Worm (Caenorhabditis elegans) whole organism, young adult: ENCODE measurements around the gene ugt-51.

ENCODE experiments used
- F10E7.11 ChIP-seq: sonication (generic microtip); optimal IDR thresholded peaks from 2 replicates; lab custom pipeline; 2017; ENCODE audit warnings: mild to moderate bottlenecking, missing genetic modification characterization, moderate library complexity, missing compliant biosample characterization
- F22D6.2 ChIP-seq: sonication (generic microtip); optimal IDR thresholded peaks from 2 replicates; lab custom pipeline; 2016; ENCODE audit warnings: mild to moderate bottlenecking, missing genetic modification characterization, missing compliant biosample characterization
- F33H1.4 ChIP-seq: fragments of 200-800 bp; sonication (Bioruptor generic); IDR thresholded peaks from 2 replicates; pipeline ENCODE4 v1.3.6; 2022; ENCODE audit warnings: missing genetic modification reagents, missing genetic modification characterization, missing compliant biosample characterization
- F37B4.10 ChIP-seq: fragments of 200-800 bp; sonication (Bioruptor generic); IDR thresholded peaks from 2 replicates; pipeline ENCODE4 v1.3.6; 2022; ENCODE audit warnings: missing genetic modification characterization, missing compliant biosample characterization
- F52B5.7 ChIP-seq: sonication (generic microtip); optimal IDR thresholded peaks from 2 replicates; lab custom pipeline; 2016; ENCODE audit warnings: mild to moderate bottlenecking, missing genetic modification characterization, missing compliant biosample characterization
- F55B11.4 ChIP-seq: sonication (generic microtip); optimal IDR thresholded peaks from 2 replicates; lab custom pipeline; 2016; ENCODE audit warnings: missing compliant biosample characterization, missing genetic modification characterization, borderline replicate concordance; ENCODE audit not compliant: insufficient read depth
- F57A8.1 ChIP-seq: fragments of 200-800 bp; sonication (Bioruptor generic); optimal IDR thresholded peaks from 2 replicates; lab custom pipeline; 2018; ENCODE audit warnings: mild to moderate bottlenecking, missing genetic modification characterization, moderate library complexity, missing compliant biosample characterization
- F57C9.4 ChIP-seq: sonication (generic microtip); optimal IDR thresholded peaks from 2 replicates; lab custom pipeline; 2017; ENCODE audit warnings: mild to moderate bottlenecking, missing genetic modification characterization, missing compliant biosample characterization
- T26A5.8 ChIP-seq: sonication (generic microtip); optimal IDR thresholded peaks from 2 replicates; lab custom pipeline; 2016; ENCODE audit warnings: missing genetic modification characterization, missing compliant biosample characterization
- Y67H2A.10 ChIP-seq: fragments of 200-800 bp; sonication (Bioruptor generic); conservative IDR thresholded peaks from 2 replicates; pipeline ENCODE4 v1.3.6; 2022; ENCODE audit warnings: missing genetic modification reagents, missing genetic modification characterization, missing compliant biosample characterization
- Y79H2A.3 ChIP-seq: fragments of 200-800 bp; sonication (Bioruptor generic); conservative IDR thresholded peaks from 2 replicates; pipeline ENCODE4 v1.3.6; 2022; ENCODE audit warnings: missing genetic modification reagents, missing genetic modification characterization, missing compliant biosample characterization
- Y95B8A.8 ChIP-seq: fragments of 200-800 bp; sonication (Bioruptor generic); IDR thresholded peaks from 2 replicates; pipeline ENCODE4 v1.3.6; 2022; ENCODE audit warnings: missing genetic modification reagents, missing genetic modification characterization, missing compliant biosample characterization
- akir-1 ChIP-seq: fragments of 200-800 bp; sonication (Bioruptor generic); optimal IDR thresholded peaks from 2 replicates; lab custom pipeline; 2018; ENCODE audit warnings: mild to moderate bottlenecking, missing genetic modification characterization, moderate library complexity, missing compliant biosample characterization
- atf-7 ChIP-seq: sonication (generic microtip); optimal IDR thresholded peaks from 2 replicates; lab custom pipeline; 2017; ENCODE audit warnings: mild to moderate bottlenecking, missing genetic modification characterization, missing compliant biosample characterization
- attf-5 ChIP-seq: fragments of 200-800 bp; sonication (Bioruptor generic); optimal IDR thresholded peaks from 2 replicates; lab custom pipeline; 2018; ENCODE audit warnings: mild to moderate bottlenecking, missing genetic modification characterization, missing compliant biosample characterization
- attf-6 ChIP-seq: fragments of 200-800 bp; sonication (Bioruptor generic); IDR thresholded peaks from 2 replicates; pipeline ENCODE4 v1.3.6; 2022; ENCODE audit warnings: missing genetic modification reagents, missing genetic modification characterization, missing compliant biosample characterization
- bed-2 ChIP-seq: fragments of 200-800 bp; sonication (Bioruptor generic); IDR thresholded peaks from 2 replicates; pipeline ENCODE4 v1.3.6; 2022; ENCODE audit warnings: missing genetic modification reagents, missing genetic modification characterization, missing compliant biosample characterization
- ccch-3 ChIP-seq: fragments of 200-800 bp; sonication (Bioruptor generic); optimal IDR thresholded peaks from 2 replicates; lab custom pipeline; 2018; ENCODE audit warnings: mild to moderate bottlenecking, missing genetic modification characterization, missing compliant biosample characterization
- cebp-1 ChIP-seq, 2 experiments: fragments of 200-800 bp in 1 of 2; sonication (Bioruptor generic) in 1 of 2; sonication (generic microtip) in 1 of 2; IDR thresholded peaks in 1 of 2; optimal IDR thresholded peaks in 1 of 2; 2 replicates each; pipeline versions ENCODE4 v1.3.6 to Lab custom; 2017 to 2022; ENCODE audit warnings: missing compliant biosample characterization in 2 of 2, missing genetic modification characterization in 2 of 2, mild to moderate bottlenecking in 1 of 2, missing genetic modification reagents in 1 of 2, moderate library complexity in 1 of 2
- ceh-27 ChIP-seq: fragments of 200-800 bp; sonication (Bioruptor generic); optimal IDR thresholded peaks from 2 replicates; lab custom pipeline; 2018; ENCODE audit warnings: mild to moderate bottlenecking, missing genetic modification characterization, moderate library complexity, missing compliant biosample characterization
- ceh-91 ChIP-seq: fragments of 200-800 bp; sonication (Bioruptor generic); IDR thresholded peaks from 2 replicates; pipeline ENCODE4 v1.3.6; 2022; ENCODE audit warnings: missing genetic modification reagents, missing genetic modification characterization, missing compliant biosample characterization
- chd-7 ChIP-seq: sonication (generic microtip); optimal IDR thresholded peaks from 2 replicates; lab custom pipeline; 2016; ENCODE audit warnings: mild to moderate bottlenecking, missing genetic modification characterization, moderate library complexity, missing compliant biosample characterization
- dox-1 ChIP-seq: fragments of 200-800 bp; sonication (Bioruptor generic); IDR thresholded peaks from 2 replicates; pipeline ENCODE4 v1.3.6; 2022; ENCODE audit warnings: missing genetic modification reagents, missing genetic modification characterization, missing compliant biosample characterization
- efl-1 ChIP-seq: fragments of 150-350 bp; optimal IDR thresholded peaks from 2 replicates; lab custom pipeline; 2014; ENCODE audit warnings: missing biosample characterization, missing genetic modification reagents, missing genetic modification characterization
- egl-18 ChIP-seq: fragments of 200-800 bp; sonication (Bioruptor generic); IDR thresholded peaks from 2 replicates; pipeline ENCODE4 v1.3.6; 2022; ENCODE audit warnings: missing genetic modification reagents, missing genetic modification characterization, missing compliant biosample characterization
- egl-44 ChIP-seq: fragments of 200-800 bp; sonication (Bioruptor generic); IDR thresholded peaks from 2 replicates; pipeline ENCODE4 v1.3.6; 2022; ENCODE audit warnings: missing genetic modification reagents, missing genetic modification characterization, missing compliant biosample characterization
- ekl-4 ChIP-seq: fragments of 200-800 bp; sonication (Bioruptor generic); IDR thresholded peaks from 2 replicates; pipeline ENCODE4 v1.3.6; 2022; ENCODE audit warnings: missing genetic modification reagents, missing genetic modification characterization, missing compliant biosample characterization
- ets-4 ChIP-seq: fragments of 200-800 bp; sonication (Bioruptor generic); optimal IDR thresholded peaks from 2 replicates; lab custom pipeline; 2018; ENCODE audit warnings: mild to moderate bottlenecking, missing genetic modification characterization, missing compliant biosample characterization
- hlh-26 ChIP-seq: fragments of 200-800 bp; sonication (Bioruptor generic); conservative IDR thresholded peaks from 2 replicates; pipeline ENCODE4 v1.3.6; 2022; ENCODE audit warnings: missing genetic modification reagents, missing genetic modification characterization, missing compliant biosample characterization
- let-607 ChIP-seq, 2 experiments: fragments of 200-800 bp in 1 of 2; sonication (Bioruptor generic) in 1 of 2; sonication (generic microtip) in 1 of 2; optimal IDR thresholded peaks; 2 replicates each; lab custom pipeline; 2016 to 2018; ENCODE audit warnings: mild to moderate bottlenecking in 2 of 2, missing compliant biosample characterization in 2 of 2, missing genetic modification characterization in 2 of 2, moderate library complexity in 2 of 2, missing genotype in 1 of 2
- lin-35 ChIP-seq, 3 experiments: fragments of 150-350 bp in 2 of 3; sonication (generic microtip) in 1 of 3; optimal IDR thresholded peaks; 2 replicates each; lab custom pipeline; 2014 to 2018; ENCODE audit warnings: missing biosample characterization in 3 of 3, missing genetic modification characterization in 3 of 3, missing genetic modification reagents in 3 of 3
- madf-3 ChIP-seq: fragments of 200-800 bp; sonication (Bioruptor generic); IDR thresholded peaks from 2 replicates; pipeline ENCODE4 v1.3.6; 2022; ENCODE audit warnings: missing genetic modification reagents, missing genetic modification characterization, missing compliant biosample characterization
- mcd-1 ChIP-seq: fragments of 200-800 bp; sonication (Bioruptor generic); IDR thresholded peaks from 2 replicates; pipeline ENCODE4 v1.3.6; 2022; ENCODE audit warnings: missing genetic modification reagents, missing genetic modification characterization, missing compliant biosample characterization
- mel-28 ChIP-seq: sonication (generic microtip); optimal IDR thresholded peaks from 2 replicates; lab custom pipeline; 2016; ENCODE audit warnings: borderline replicate concordance, mild to moderate bottlenecking, missing genetic modification characterization, missing compliant biosample characterization
- pbrm-1 ChIP-seq: fragments of 200-800 bp; sonication (Bioruptor generic); IDR thresholded peaks from 2 replicates; pipeline ENCODE4 v1.3.6; 2022; ENCODE audit warnings: missing genetic modification reagents, missing genetic modification characterization, missing compliant biosample characterization
- pha-4 ChIP-seq: fragments of 150-350 bp; sonication (generic microtip); optimal IDR thresholded peaks from 2 replicates; lab custom pipeline; 2014; ENCODE audit warnings: missing biosample characterization, missing genetic modification reagents, missing genetic modification characterization
- repo-1 ChIP-seq: sonication (generic microtip); optimal IDR thresholded peaks from 2 replicates; lab custom pipeline; 2017; ENCODE audit warnings: mild to moderate bottlenecking, missing genetic modification characterization, missing compliant biosample characterization
- sptf-2 ChIP-seq: fragments of 200-800 bp; sonication (Bioruptor generic); optimal IDR thresholded peaks from 2 replicates; lab custom pipeline; 2018; ENCODE audit warnings: mild to moderate bottlenecking, missing genetic modification characterization, missing compliant biosample characterization
- tbp1 ChIP-seq: fragments of 200-800 bp; sonication (Bioruptor generic); optimal IDR thresholded peaks from 2 replicates; lab custom pipeline; 2018; ENCODE audit warnings: mild to moderate bottlenecking, missing genetic modification characterization, missing compliant biosample characterization
- tbx-9 ChIP-seq: sonication (generic microtip); optimal IDR thresholded peaks from 2 replicates; lab custom pipeline; 2016; ENCODE audit warnings: borderline replicate concordance, missing genetic modification characterization, inconsistent platforms, missing compliant biosample characterization
- unc-130 ChIP-seq: sonication (generic microtip); optimal IDR thresholded peaks from 2 replicates; lab custom pipeline; 2016; ENCODE audit warnings: missing genetic modification reagents, missing genetic modification characterization, missing compliant biosample characterization
- ztf-18 ChIP-seq: sonication (generic microtip); optimal IDR thresholded peaks from 2 replicates; lab custom pipeline; 2016; ENCODE audit warnings: missing genotype, mild to moderate bottlenecking, missing genetic modification characterization, missing compliant biosample characterization

ugt-51 gene

ce11 chrV:5137919-5138318 lies 39.2 kb downstream of the ugt-51 start, which contains the start of gene F14F9.3:
Gene F14F9.3 (plus strand): TSS chrV:5138219.
- TF ChIP-seq akir-1 (GFP tag; lab: Kevin White, UChicago) (no peak), ets-4 (no peak), bed-2 (GFP tag; lab: Robert Waterston, UW) (no peak), Y79H2A.3 (GFP tag; lab: Robert Waterston, UW) (no peak), Y67H2A.10 (no peak), egl-44 (GFP tag; lab: Robert Waterston, UW) (no peak), atf-7 (tag; lab: Kevin White, UChicago) (no peak), pbrm-1 (GFP tag; lab: Robert Waterston, UW) (no peak), Y95B8A.8 (GFP tag; lab: Robert Waterston, UW) (no peak), ceh-91 (GFP tag; lab: Robert Waterston, UW) (no peak), ccch-3 (GFP tag; lab: Kevin White, UChicago) (no peak), F52B5.7 (tag; lab: Kevin White, UChicago) (no peak)

- TF ChIP-seq tbp1, result no peak
- TF ChIP-seq tbx-9, result no peak
- TF ChIP-seq hlh-26 (GFP tag; lab: Robert Waterston, UW), result no peak
- no peak for TF ChIP-seq sptf-2 (GFP tag; lab: Kevin White, UChicago)
- TF ChIP-seq F10E7.11 (tag; lab: Kevin White, UChicago), result no peak
- TF ChIP-seq repo-1 (tag; lab: Kevin White, UChicago), result no peak
- no peak for TF ChIP-seq madf-3 (GFP tag; lab: Robert Waterston, UW)
- no peak for TF ChIP-seq F33H1.4 (GFP tag; lab: Robert Waterston, UW)
- no peak for TF ChIP-seq F52B5.7 (tag; lab: Kevin White, UChicago)
- no peak for TF ChIP-seq T26A5.8
- no peak for TF ChIP-seq F22D6.2 (tag; lab: Kevin White, UChicago)
- TF ChIP-seq efl-1 (GFP tag; lab: Kevin White, UChicago), result no peak
- no peak for TF ChIP-seq ekl-4 (GFP tag; lab: Robert Waterston, UW)
- TF ChIP-seq Y67H2A.10, result no peak
These were observed 44.7 kb downstream of the ugt-51 start, which contains the start of gene F14F9.4 for ce11 chrV:5132441-5132840. Gene F14F9.4 (plus strand): TSS chrV:5132741.

ce11 chrV:5131380-5131779 lies 45.7 kb downstream of the ugt-51 start:
- TF ChIP-seq cebp-1 (GFP tag; IDR thresholded peaks at IDR 0.05; lab: Robert Waterston, UW) (peak; percentile 97), cebp-1 (tag; optimal IDR thresholded peaks at IDR 0.05; lab: Kevin White, UChicago) (peak; percentile 99), ceh-27 (GFP tag; lab: Kevin White, UChicago) (no peak), chd-7 (no peak), attf-5 (GFP tag; lab: Kevin White, UChicago) (peak; percentile 44)

ce11 chrV:5130018-5130417 lies 47.1 kb downstream of the ugt-51 start, which contains the start of gene F14F9.8:
Gene F14F9.8 (plus strand): TSS chrV:5130318.
- TF ChIP-seq mel-28 (tag; lab: Kevin White, UChicago) (no peak), attf-6 (GFP tag; lab: Robert Waterston, UW) (no peak), F57A8.1 (no peak), dox-1 (no peak), F57C9.4 (tag; lab: Kevin White, UChicago) (no peak)

- TF ChIP-seq F37B4.10 (GFP tag; lab: Robert Waterston, UW), result no peak
- TF ChIP-seq F57C9.4 (tag; lab: Kevin White, UChicago), result no peak
- no peak for TF ChIP-seq unc-130
- no peak for TF ChIP-seq F55B11.4 (tag; lab: Kevin White, UChicago)
- TF ChIP-seq let-607 (tag; optimal IDR thresholded peaks at IDR 0.05; lab: Kevin White, UChicago), result no peak
- no peak for TF ChIP-seq hlh-26 (GFP tag; lab: Robert Waterston, UW)
- no peak for TF ChIP-seq ztf-18 (tag; lab: Kevin White, UChicago)
- TF ChIP-seq T26A5.8, result no peak
- TF ChIP-seq mcd-1 (GFP tag; lab: Robert Waterston, UW), result no peak
- TF ChIP-seq lin-35 (GFP tag; optimal IDR thresholded peaks at IDR 0.05; lab: Kevin White, UChicago), result no peak
- TF ChIP-seq egl-18, result no peak
- no peak for TF ChIP-seq pha-4
- TF ChIP-seq tbp1, result no peak
- no peak for TF ChIP-seq sptf-2 (GFP tag; lab: Kevin White, UChicago)
These were observed 50.3 kb downstream of the ugt-51 start, which contains the start of gene F14F9.5 for ce11 chrV:5126793-5127192. Gene F14F9.5 (plus strand): TSS chrV:5127093.
